Worm (Caenorhabditis elegans) whole organism, L4 larva: Measurements from ENCODE around the gene F20B6.9.

ENCODE experiments used
- aha-1 ChIP-seq: fragments of 150-350 bp; peaks from one replicate; lab custom pipeline; 2014; ENCODE audit warnings: missing biosample characterization, missing genetic modification characterization
- lsy-2 ChIP-seq, 2 experiments: fragments of 150-350 bp in 1 of 2; sonication (generic microtip) in 1 of 2; optimal IDR thresholded peaks; 2 replicates each; lab custom pipeline; 2014 to 2017; ENCODE audit warnings: missing biosample characterization in 2 of 2, missing genetic modification characterization in 2 of 2
- nhr-28 ChIP-seq: fragments of 150-350 bp; optimal IDR thresholded peaks from 2 replicates; lab custom pipeline; 2014; ENCODE audit warnings: missing biosample characterization, missing genetic modification characterization
- unc-39 ChIP-seq: sonication (generic microtip); optimal IDR thresholded peaks from 2 replicates; lab custom pipeline; 2017; ENCODE audit warnings: missing biosample characterization, missing genetic modification characterization

ce11 chrX:4159185-4159871 is 48.0 kb downstream of the F20B6.9 start:
- no peak for TF ChIP-seq lsy-2 (tag; optimal IDR thresholded peaks at IDR 0.05; lab: Kevin White, UChicago)
- TF ChIP-seq unc-39 (tag; lab: Kevin White, UChicago): no peak
- TF ChIP-seq aha-1 (tag; lab: Kevin White, UChicago): peak; percentile 28
- TF ChIP-seq nhr-28 (tag; lab: Kevin White, UChicago): no peak
